Worm (Caenorhabditis elegans): ENCODE data around the gene fip-4.

DNA sequence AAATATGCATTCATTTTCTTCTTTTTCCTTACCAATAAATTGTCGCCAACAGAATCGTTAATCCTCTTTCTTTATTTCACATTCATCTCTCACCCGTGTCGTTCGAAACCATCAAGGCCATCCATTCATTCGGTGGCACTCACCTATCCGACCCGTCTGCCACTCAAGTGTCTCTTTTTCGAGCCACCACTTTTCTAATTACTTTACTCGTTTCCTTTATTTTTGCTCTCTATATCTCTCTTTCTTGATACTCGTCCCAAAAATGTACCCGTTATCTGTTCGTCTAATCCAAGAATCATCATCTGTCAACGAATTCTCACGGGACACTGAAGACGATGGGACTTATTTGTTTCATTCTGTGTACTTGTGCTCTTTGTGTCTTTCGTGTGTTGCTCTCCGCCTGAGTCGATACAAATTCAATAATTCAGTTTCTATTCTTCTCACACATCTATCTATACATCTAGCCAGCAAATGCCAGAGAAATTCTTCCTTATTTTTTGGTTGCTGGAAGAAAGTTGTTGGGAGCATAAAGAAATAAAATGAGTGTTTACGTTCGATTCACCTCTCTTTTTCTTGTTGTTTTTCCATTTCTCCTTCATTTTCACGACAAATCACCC is 18.3 kb downstream of the fip-4 start:
- TF ChIP-seq sea-1 (GFP tag; conservative IDR thresholded peaks at IDR 0.05): no peak
- no peak for TF ChIP-seq ceh-36 (tag; optimal IDR thresholded peaks at IDR 0.05)
- TF ChIP-seq ama-1 (optimal IDR thresholded peaks at IDR 0.05): no peak

All from whole organism, early embryonic.